Fruit fly (Drosophila melanogaster) Kc167 (cell line): ENCODE results near the gene prc.

Experiments
- Myc ChIP-seq: fragments of >200 bp; optimal IDR thresholded peaks from 2 replicates; lab custom pipeline; 2017; ENCODE audit warnings: missing external identifiers
- insv ChIP-seq: fragments of >200 bp; optimal IDR thresholded peaks from 3 replicates; lab custom pipeline; 2018; ENCODE audit warnings: missing external identifiers
- psq ChIP-seq: fragments of >200 bp; optimal IDR thresholded peaks from 2 replicates; lab custom pipeline; 2017; ENCODE audit warnings: missing external identifiers
- ttk ChIP-seq: sonication (Bioruptor generic); optimal IDR thresholded peaks from 2 replicates; lab custom pipeline; 2017; ENCODE audit warnings: missing external identifiers

dm6 chr3L:11918217-11918616 lies 47.7 kb downstream of the prc start:
- no peak for TF ChIP-seq psq (lab: Kevin White, UChicago)
- no peak for TF ChIP-seq insv
- TF ChIP-seq Myc (lab: Kevin White, UChicago) = no peak
- TF ChIP-seq ttk = no peak
